Worm (Caenorhabditis elegans) whole organism, mixed stage, embryonic: ENCODE measurements around the gene R05F9.9.
A peak's percentile ranks its signal among the peaks of the same experiment; 100 is the strongest.
"Not testable (repeated sequence)": the region's sequence is repeated elsewhere in the genome, so short reads cannot be mapped to it uniquely, and the experiment has no call there.

ENCODE experiments used
- M03D4.4 ChIP-seq: sonication (generic microtip); optimal IDR thresholded peaks from 2 replicates; lab custom pipeline; 2017; ENCODE audit warnings: mild to moderate bottlenecking, missing genetic modification characterization, missing compliant biosample characterization
- bed-3 ChIP-seq: fragments of 200-800 bp; sonication (Bioruptor generic); optimal IDR thresholded peaks from 3 replicates; lab custom pipeline; 2018; ENCODE audit warnings: mild to moderate bottlenecking, missing genetic modification characterization, moderate library complexity, missing compliant biosample characterization
- ces-1 ChIP-seq: fragments of 150-350 bp; optimal IDR thresholded peaks from 2 replicates; lab custom pipeline; 2014; ENCODE audit warnings: missing biosample characterization, missing genetic modification reagents, missing genetic modification characterization
- drap-1 ChIP-seq: fragments of 200-800 bp; sonication (Bioruptor generic); optimal IDR thresholded peaks from 3 replicates; lab custom pipeline; 2018; ENCODE audit warnings: mild to moderate bottlenecking, missing genetic modification characterization, missing compliant biosample characterization
- elt-1 ChIP-seq: sonication (generic microtip); optimal IDR thresholded peaks from 2 replicates; lab custom pipeline; 2017; ENCODE audit warnings: missing genetic modification characterization, mild to moderate bottlenecking, missing compliant biosample characterization, antibody characterized with exemption, moderate library complexity, borderline replicate concordance; ENCODE audit not compliant: insufficient read depth
- elt-3 ChIP-seq: fragments of 150-350 bp; optimal IDR thresholded peaks from 2 replicates; lab custom pipeline; 2014; ENCODE audit warnings: missing biosample characterization, missing genetic modification characterization
- hlh-1 ChIP-seq: fragments of 150-350 bp; optimal IDR thresholded peaks from 2 replicates; lab custom pipeline; 2014; ENCODE audit warnings: missing biosample characterization, missing genetic modification reagents, missing genetic modification characterization
- lin-13 ChIP-seq: fragments of 150-350 bp; optimal IDR thresholded peaks from 2 replicates; lab custom pipeline; 2014; ENCODE audit warnings: missing biosample characterization, missing genetic modification characterization
- lin-32 ChIP-seq: fragments of 200-800 bp; sonication (Bioruptor generic); optimal IDR thresholded peaks from 2 replicates; lab custom pipeline; 2018; ENCODE audit warnings: mild to moderate bottlenecking, missing genetic modification characterization, missing compliant biosample characterization
- lsy-2 ChIP-seq: fragments of 150-350 bp; optimal IDR thresholded peaks from 2 replicates; lab custom pipeline; 2014; ENCODE audit warnings: missing biosample characterization, missing genetic modification characterization
- mab-5 ChIP-seq: fragments of 150-350 bp; optimal IDR thresholded peaks from 2 replicates; lab custom pipeline; 2014; ENCODE audit warnings: missing biosample characterization, missing genetic modification characterization
- nhr-2 ChIP-seq: fragments of 150-350 bp; optimal IDR thresholded peaks from 2 replicates; lab custom pipeline; 2014; ENCODE audit warnings: missing biosample characterization, missing genetic modification characterization
- nhr-237 ChIP-seq: fragments of 150-350 bp; optimal IDR thresholded peaks from 2 replicates; lab custom pipeline; 2014; ENCODE audit warnings: missing biosample characterization, missing genetic modification characterization
- nhr-28 ChIP-seq: fragments of 150-350 bp; optimal IDR thresholded peaks from 2 replicates; lab custom pipeline; 2014; ENCODE audit warnings: missing biosample characterization, missing genetic modification characterization
- nhr-76 ChIP-seq: sonication (generic microtip); optimal IDR thresholded peaks from 2 replicates; lab custom pipeline; 2017; ENCODE audit warnings: missing biosample characterization, missing genetic modification characterization
- pha-4 ChIP-seq: fragments of 150-350 bp; optimal IDR thresholded peaks from 2 replicates; lab custom pipeline; 2018; ENCODE audit warnings: missing biosample characterization, missing genetic modification reagents, missing genetic modification characterization
- sem-2 ChIP-seq: fragments of 200-800 bp; sonication (Bioruptor generic); optimal IDR thresholded peaks from 2 replicates; lab custom pipeline; 2018; ENCODE audit warnings: mild to moderate bottlenecking, missing genetic modification characterization, missing compliant biosample characterization
- snpc-4 ChIP-seq: fragments of 150-350 bp; optimal IDR thresholded peaks from 2 replicates; lab custom pipeline; 2014; ENCODE audit warnings: missing biosample characterization, missing genetic modification characterization
- sptf-1 ChIP-seq: sonication (generic microtip); optimal IDR thresholded peaks from 2 replicates; lab custom pipeline; 2017; ENCODE audit warnings: mild to moderate bottlenecking, missing genetic modification characterization, moderate library complexity, missing compliant biosample characterization
- unc-120 ChIP-seq: sonication (generic microtip); optimal IDR thresholded peaks from 2 replicates; lab custom pipeline; 2017; ENCODE audit warnings: missing genetic modification characterization, missing compliant biosample characterization; ENCODE audit not compliant: poor library complexity, severe bottlenecking
- unc-39 ChIP-seq: fragments of 150-350 bp; optimal IDR thresholded peaks from 2 replicates; lab custom pipeline; 2014; ENCODE audit warnings: missing biosample characterization, missing genetic modification characterization
- zip-8 ChIP-seq: fragments of 150-350 bp; optimal IDR thresholded peaks from 2 replicates; lab custom pipeline; 2014; ENCODE audit warnings: missing biosample characterization, missing genetic modification characterization
- ztf-11 ChIP-seq: fragments of 150-350 bp; optimal IDR thresholded peaks from 2 replicates; lab custom pipeline; 2014; ENCODE audit warnings: missing biosample characterization, missing genetic modification characterization

Gene R05F9.9

ce11 chrII:4934954-4935353, 33.1 kb upstream of the R05F9.9 start, which contains the start of gene gst-30:
Gene gst-30 (minus strand): TSS chrII:4935054.
- TF ChIP-seq pha-4 (tag; lab: Kevin White, UChicago) (no peak), sptf-1 (tag; lab: Kevin White, UChicago) (no peak), ztf-11 (tag; lab: Kevin White, UChicago) (no peak), lin-32 (GFP tag; lab: Kevin White, UChicago) (no peak)

ce11 chrII:4932727-4933126, 30.8 kb upstream of the R05F9.9 start, which contains the start of gene msp-152:
Gene msp-152 (plus strand): TSS chrII:4933027.
- not testable (repeated sequence) for TF ChIP-seq bed-3 (GFP tag; lab: Kevin White, UChicago); drap-1 (GFP tag; lab: Kevin White, UChicago); unc-39 (tag; lab: Kevin White, UChicago)

DNA sequence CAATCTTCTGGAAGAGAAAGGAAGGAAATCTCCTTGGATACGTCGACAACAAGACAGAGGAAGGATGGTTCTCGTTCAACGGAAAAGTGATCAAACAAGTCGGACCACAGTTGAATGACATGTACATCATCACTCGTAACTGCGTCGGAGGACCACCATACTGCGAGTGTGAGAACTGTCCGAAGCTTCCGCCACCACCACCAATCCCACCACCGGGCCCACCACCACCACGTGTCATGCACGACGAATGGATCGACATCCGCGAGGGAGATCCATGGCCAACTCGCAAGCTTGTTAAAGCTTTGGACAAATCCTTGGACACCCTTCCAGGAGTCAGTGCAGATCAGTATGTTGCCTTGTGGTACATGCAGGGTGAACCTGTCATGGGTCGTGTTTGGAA, 29.4 kb upstream of the R05F9.9 start:
- no peak for TF ChIP-seq zip-8 (tag; lab: Kevin White, UChicago)
- no peak for TF ChIP-seq bed-3 (GFP tag; lab: Kevin White, UChicago)
- TF ChIP-seq ces-1, result no peak
- TF ChIP-seq nhr-28 (tag; lab: Kevin White, UChicago), result no peak
- no peak for TF ChIP-seq lin-13 (tag; lab: Kevin White, UChicago)
- no peak for TF ChIP-seq snpc-4 (tag; lab: Kevin White, UChicago)
- no peak for TF ChIP-seq sem-2 (GFP tag; lab: Kevin White, UChicago)
- TF ChIP-seq ztf-11 (tag; lab: Kevin White, UChicago), result no peak
- TF ChIP-seq elt-3 (tag; lab: Kevin White, UChicago), result no peak
- no peak for TF ChIP-seq unc-39 (tag; lab: Kevin White, UChicago)

DNA sequence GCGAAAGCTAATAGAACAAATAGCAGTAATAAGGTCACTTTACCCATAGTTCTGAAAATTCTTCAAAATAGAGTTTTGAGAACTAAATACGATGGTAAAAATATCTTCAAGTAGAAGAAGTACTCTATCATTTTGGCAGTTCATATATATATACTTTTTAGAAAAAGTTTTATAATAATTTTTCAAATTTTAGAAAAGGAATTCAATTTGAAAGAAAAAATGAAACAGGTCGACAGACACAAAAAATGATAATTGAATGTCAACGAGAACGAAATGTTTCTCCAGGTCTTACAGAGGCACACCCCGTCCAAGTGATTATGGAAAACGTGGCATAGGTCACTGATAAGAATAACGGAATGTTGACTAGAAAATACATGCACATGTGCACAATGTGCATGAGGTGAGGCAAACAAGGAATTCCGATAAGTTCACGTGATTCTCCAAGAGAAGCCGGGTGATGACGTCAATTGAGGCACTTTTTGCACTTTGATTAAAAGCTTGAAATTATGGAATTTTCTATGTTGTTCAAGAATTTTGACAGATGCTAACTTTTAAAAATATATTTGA, 23.4 kb upstream of the R05F9.9 start, which contains the start of gene aagr-2:
TSS of gene aagr-2 (minus strand) at position 51 of the 567 bp plus-strand sequence.
- TF ChIP-seq lin-32 (GFP tag; lab: Kevin White, UChicago) (no peak), unc-120 (no peak), nhr-237 (no peak), drap-1 (GFP tag; lab: Kevin White, UChicago) (no peak), M03D4.4 (tag; lab: Kevin White, UChicago) (no peak), sptf-1 (tag; lab: Kevin White, UChicago) (no peak)

DNA sequence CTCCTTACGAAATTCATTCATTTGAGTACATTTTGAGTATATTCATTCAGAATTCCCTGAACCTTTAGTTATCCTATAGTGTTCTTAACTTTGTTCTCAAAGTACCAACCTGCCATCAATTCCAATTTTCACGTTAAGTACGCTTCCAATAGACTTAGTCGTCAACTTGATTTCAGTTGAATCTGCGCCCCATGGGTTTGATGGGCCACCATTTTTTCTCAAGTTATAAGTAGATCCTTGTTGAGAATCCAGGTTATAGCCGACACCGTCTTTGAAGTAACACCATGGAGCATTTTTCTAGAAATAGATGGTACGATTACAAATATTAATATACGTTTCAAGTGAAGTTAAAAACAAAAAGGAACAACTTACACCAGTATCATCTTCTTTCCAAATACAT, 22.8 kb upstream of the R05F9.9 start:
- no peak for TF ChIP-seq mab-5 (tag; lab: Kevin White, UChicago)

- TF ChIP-seq bed-3 (GFP tag; lab: Kevin White, UChicago) (no peak), M03D4.4 (tag; lab: Kevin White, UChicago) (no peak), lin-13 (tag; lab: Kevin White, UChicago) (no peak), hlh-1 (tag; lab: Kevin White, UChicago) (no peak)
These were observed 18.7 kb upstream of the R05F9.9 start for ce11 chrII:4920608-4921007.

ce11 chrII:4918501-4919021, 16.7 kb upstream of the R05F9.9 start:
- peak; percentile 64 for TF ChIP-seq nhr-2 (tag; lab: Kevin White, UChicago)
- no peak for TF ChIP-seq lin-13 (tag; lab: Kevin White, UChicago)

DNA sequence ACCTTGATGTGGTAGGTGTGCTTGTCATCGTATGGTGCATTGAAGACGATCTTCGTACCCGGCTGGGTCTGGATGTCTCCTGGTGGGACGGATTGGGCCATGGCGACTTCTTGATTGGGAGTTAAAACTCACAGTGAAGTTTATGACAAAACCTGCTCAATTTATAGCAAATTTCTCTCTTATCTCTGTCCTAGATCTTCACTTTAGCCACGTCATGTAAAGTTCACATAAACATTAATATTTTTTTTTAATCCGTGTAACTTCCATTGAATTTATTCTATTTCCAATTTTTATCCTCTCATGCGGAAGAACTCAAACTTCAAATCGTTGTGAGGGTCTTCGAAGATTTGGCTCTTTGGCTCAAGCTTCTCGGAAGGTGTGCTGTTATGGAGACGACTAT, 14.6 kb upstream of the R05F9.9 start, which contains the start of gene msp-31:
TSS of gene msp-31 (minus strand) at position 101 of the 400 bp plus-strand sequence.
- not testable (repeated sequence) for TF ChIP-seq nhr-76, elt-1, lsy-2 (tag; lab: Kevin White, UChicago)
- TF ChIP-seq, all 35 proteins: peak for 0; not testable (repeated sequence) for 35
